Worm (Caenorhabditis elegans): ENCODE measurements around the gene fbxa-30.

Gene fbxa-30

ce11 chrIII:1297604-1298003 is 22.2 kb upstream of the fbxa-30 start, which contains the start of gene fbxa-28:
fbxa-28 (plus strand) TSS chrIII:1297904.
- no peak for TF ChIP-seq ama-1 (optimal IDR thresholded peaks at IDR 0.05)
- no peak for TF ChIP-seq mdl-1 (tag; optimal IDR thresholded peaks at IDR 0.05)
- TF ChIP-seq jun-1 (tag; optimal IDR thresholded peaks at IDR 0.05), result no peak
- no peak for TF ChIP-seq fkh-10 (GFP tag; optimal IDR thresholded peaks at IDR 0.05)
- no peak for TF ChIP-seq unc-39 (tag; optimal IDR thresholded peaks at IDR 0.05)
- TF ChIP-seq zag-1 (tag; optimal IDR thresholded peaks at IDR 0.05), result no peak
- TF ChIP-seq ceh-16 (tag; optimal IDR thresholded peaks at IDR 0.05), result no peak
- no peak for TF ChIP-seq fkh-2 (tag; optimal IDR thresholded peaks at IDR 0.05)
- TF ChIP-seq nhr-28 (tag; optimal IDR thresholded peaks at IDR 0.05), result no peak
- TF ChIP-seq snpc-4 (tag; optimal IDR thresholded peaks at IDR 0.05), result no peak
- no peak for TF ChIP-seq nhr-12 (tag; optimal IDR thresholded peaks at IDR 0.05)

ce11 chrIII:1295149-1295716 is 19.8 kb upstream of the fbxa-30 start, which contains the start of gene fbxa-35:
fbxa-35 (plus strand) TSS chrIII:1295666.
- TF ChIP-seq pqm-1 (tag; optimal IDR thresholded peaks at IDR 0.05) (peak; percentile 86), elt-1 (tag; optimal IDR thresholded peaks at IDR 0.05) (no peak), elt-2 (tag; optimal IDR thresholded peaks at IDR 0.05) (peak; percentile 63), fos-1 (tag; optimal IDR thresholded peaks at IDR 0.05) (no peak), ZK546.5 (tag; optimal IDR thresholded peaks at IDR 0.05) (no peak), ceh-9 (tag; optimal IDR thresholded peaks at IDR 0.05) (no peak)

ce11 chrIII:1293135-1293534 is 17.7 kb upstream of the fbxa-30 start, which contains the start of gene fbxa-36:
fbxa-36 (minus strand) TSS chrIII:1293235.
- no peak for TF ChIP-seq lin-15B (tag; optimal IDR thresholded peaks at IDR 0.05)
- TF ChIP-seq fkh-2 (tag; optimal IDR thresholded peaks at IDR 0.05), result no peak
- no peak for TF ChIP-seq nhr-77 (tag; optimal IDR thresholded peaks at IDR 0.05)
- no peak for TF ChIP-seq skn-1 (tag; optimal IDR thresholded peaks at IDR 0.05)
- TF ChIP-seq pha-4 (tag; optimal IDR thresholded peaks at IDR 0.05), result no peak
- no peak for TF ChIP-seq lin-39 (tag; optimal IDR thresholded peaks at IDR 0.05)
- no peak for TF ChIP-seq nhr-67 (tag; optimal IDR thresholded peaks at IDR 0.05)
- TF ChIP-seq ceh-82 (tag; optimal IDR thresholded peaks at IDR 0.05), result no peak
- TF ChIP-seq sea-2 (GFP tag; optimal IDR thresholded peaks at IDR 0.05), result no peak
- no peak for TF ChIP-seq hmg-11 (tag; optimal IDR thresholded peaks at IDR 0.05)
- no peak for TF ChIP-seq ceh-16 (tag; optimal IDR thresholded peaks at IDR 0.05)
- no peak for TF ChIP-seq fos-1 (tag; optimal IDR thresholded peaks at IDR 0.05)
- TF ChIP-seq egl-5 (tag; optimal IDR thresholded peaks at IDR 0.05), result no peak
- TF ChIP-seq zag-1 (tag; optimal IDR thresholded peaks at IDR 0.05), result no peak
- TF ChIP-seq egl-27 (tag; optimal IDR thresholded peaks at IDR 0.05), result no peak
- TF ChIP-seq nhr-12 (tag; optimal IDR thresholded peaks at IDR 0.05), result no peak
- TF ChIP-seq nfya-1 (tag; optimal IDR thresholded peaks at IDR 0.05; ENCODE audit: insufficient read depth), result no peak

ce11 chrIII:1289139-1289538 is 13.7 kb upstream of the fbxa-30 start:
- no peak for TF ChIP-seq egl-27 (tag; optimal IDR thresholded peaks at IDR 0.05)
- peak in 1 of 3 experiments; percentile 51 for TF ChIP-seq elt-3 (tag; optimal IDR thresholded peaks at IDR 0.05)
- peak; percentile 87 for TF ChIP-seq pqm-1 (tag; optimal IDR thresholded peaks at IDR 0.05)
- peak; percentile 31 for TF ChIP-seq jun-1 (tag; optimal IDR thresholded peaks at IDR 0.05)
- no peak for TF ChIP-seq hmg-11 (tag; optimal IDR thresholded peaks at IDR 0.05)
- no peak for TF ChIP-seq unc-39 (tag; optimal IDR thresholded peaks at IDR 0.05)
- no peak for TF ChIP-seq aly-2 (tag; optimal IDR thresholded peaks at IDR 0.05)
- TF ChIP-seq eor-1 (tag; optimal IDR thresholded peaks at IDR 0.05), result no peak
- no peak for TF ChIP-seq R02D3.7 (tag; optimal IDR thresholded peaks at IDR 0.05)
- TF ChIP-seq elt-2 (tag; optimal IDR thresholded peaks at IDR 0.05), result peak; percentile 75

- TF ChIP-seq ceh-9 (tag; optimal IDR thresholded peaks at IDR 0.05) (no peak), R02D3.7 (tag; optimal IDR thresholded peaks at IDR 0.05) (no peak), elt-1 (tag; optimal IDR thresholded peaks at IDR 0.05) (no peak), egl-5 (tag; optimal IDR thresholded peaks at IDR 0.05) (no peak), nhr-11 (tag; optimal IDR thresholded peaks at IDR 0.05) (no peak), fkh-10 (GFP tag; optimal IDR thresholded peaks at IDR 0.05) (no peak), lin-15B (tag; optimal IDR thresholded peaks at IDR 0.05) (no peak), lin-39 (tag; optimal IDR thresholded peaks at IDR 0.05) (no peak), elt-2 (tag; optimal IDR thresholded peaks at IDR 0.05) (no peak), mdl-1 (tag; optimal IDR thresholded peaks at IDR 0.05) (no peak), pha-4 (tag; optimal IDR thresholded peaks at IDR 0.05) (no peak), nhr-237 (tag; optimal IDR thresholded peaks at IDR 0.05) (no peak), ceh-16 (tag; optimal IDR thresholded peaks at IDR 0.05) (no peak), eor-1 (tag; optimal IDR thresholded peaks at IDR 0.05) (no peak), zag-1 (tag; optimal IDR thresholded peaks at IDR 0.05) (no peak), nhr-23 (tag; optimal IDR thresholded peaks at IDR 0.05) (no peak), skn-1 (tag; optimal IDR thresholded peaks at IDR 0.05) (no peak), hmg-11 (tag; optimal IDR thresholded peaks at IDR 0.05) (no peak), aly-2 (tag; optimal IDR thresholded peaks at IDR 0.05) (no peak), ceh-82 (tag; optimal IDR thresholded peaks at IDR 0.05) (no peak)
Observed at ce11 chrIII:1288473-1289056, 13.2 kb upstream of the fbxa-30 start, which contains the start of gene fbxa-50. fbxa-50 (minus strand) TSS chrIII:1288523.

All from whole organism, L3 larva.